Fruit fly (Drosophila melanogaster) whole organism, pupa: ENCODE measurements around the gene CG12971.

Experiments
- CG13204 ChIP-seq: fragments of 200-800 bp; sonication (Bioruptor generic); optimal IDR thresholded peaks from 2 replicates; lab custom pipeline; 2018; ENCODE audit warnings: missing biosample characterization, mild to moderate bottlenecking, missing genetic modification characterization, moderate library complexity
- CG14655 ChIP-seq: fragments of 200-800 bp; sonication (Bioruptor generic); optimal IDR thresholded peaks from 3 replicates; lab custom pipeline; 2017; ENCODE audit warnings: mild to moderate bottlenecking, missing biosample characterization, missing genetic modification reagents, missing genetic modification characterization
- CG32121 ChIP-seq: fragments of 200-800 bp; sonication (Bioruptor generic); IDR thresholded peaks from 2 replicates; pipeline ENCODE4 v1.3.6; 2022; ENCODE audit warnings: missing biosample characterization, missing genetic modification characterization
- EcR ChIP-seq: fragments of 200-800 bp; sonication (Bioruptor generic); optimal IDR thresholded peaks from 3 replicates; lab custom pipeline; 2019; ENCODE audit warnings: missing biosample characterization, missing genetic modification characterization, mild to moderate bottlenecking, moderate library complexity, missing genetic modification reagents
- Ets98B ChIP-seq: fragments of 200-800 bp; sonication (Bioruptor generic); IDR thresholded peaks from 2 replicates; pipeline ENCODE4 v1.3.6; 2022; ENCODE audit warnings: missing biosample characterization, missing genetic modification characterization
- Pif1A ChIP-seq: fragments of 200-800 bp; sonication (Bioruptor generic); optimal IDR thresholded peaks from 3 replicates; lab custom pipeline; 2016; ENCODE audit warnings: missing biosample characterization, missing genetic modification characterization
- Pif1B ChIP-seq: fragments of 200-800 bp; sonication (Bioruptor generic); optimal IDR thresholded peaks from 3 replicates; lab custom pipeline; 2016; ENCODE audit warnings: missing biosample characterization, missing genetic modification characterization
- gl ChIP-seq: fragments of 200-800 bp; sonication (Bioruptor generic); optimal IDR thresholded peaks from 2 replicates; lab custom pipeline; 2018; ENCODE audit warnings: missing biosample characterization, mild to moderate bottlenecking, missing genetic modification characterization
- rn ChIP-seq: fragments of 200-800 bp; sonication (Bioruptor generic); IDR thresholded peaks from 2 replicates; pipeline ENCODE4 v1.3.6; 2022; ENCODE audit warnings: missing biosample characterization, missing genetic modification characterization

dm6 chr3L:21324724-21325123, 31.6 kb downstream of the CG12971 start:
- no peak for TF ChIP-seq Pif1A (GFP tag; lab: Kevin White, UChicago)
- no peak for TF ChIP-seq gl (tag; lab: Kevin White, UChicago)
- TF ChIP-seq CG32121 (GFP tag; lab: Robert Waterston, UW): no peak
- no peak for TF ChIP-seq EcR
- TF ChIP-seq Ets98B (GFP tag; lab: Robert Waterston, UW): no peak
- TF ChIP-seq Pif1B (GFP tag; lab: Kevin White, UChicago): no peak
- no peak for TF ChIP-seq rn (GFP tag; lab: Robert Waterston, UW)
- TF ChIP-seq CG13204: no peak
- TF ChIP-seq CG14655 (GFP tag; lab: Kevin White, UChicago): no peak
